Fruit fly (Drosophila melanogaster) S2 (cell line): ENCODE measurements around the gene CG34175.

ENCODE experiments used
- CG8478 ChIP-seq: fragments of >200 bp; optimal IDR thresholded peaks from 2 replicates; lab custom pipeline; 2018
- CTCF ChIP-seq, 2 experiments: fragments of >200 bp; optimal IDR thresholded peaks; 2 replicates each; lab custom pipeline; 2018

DNA sequence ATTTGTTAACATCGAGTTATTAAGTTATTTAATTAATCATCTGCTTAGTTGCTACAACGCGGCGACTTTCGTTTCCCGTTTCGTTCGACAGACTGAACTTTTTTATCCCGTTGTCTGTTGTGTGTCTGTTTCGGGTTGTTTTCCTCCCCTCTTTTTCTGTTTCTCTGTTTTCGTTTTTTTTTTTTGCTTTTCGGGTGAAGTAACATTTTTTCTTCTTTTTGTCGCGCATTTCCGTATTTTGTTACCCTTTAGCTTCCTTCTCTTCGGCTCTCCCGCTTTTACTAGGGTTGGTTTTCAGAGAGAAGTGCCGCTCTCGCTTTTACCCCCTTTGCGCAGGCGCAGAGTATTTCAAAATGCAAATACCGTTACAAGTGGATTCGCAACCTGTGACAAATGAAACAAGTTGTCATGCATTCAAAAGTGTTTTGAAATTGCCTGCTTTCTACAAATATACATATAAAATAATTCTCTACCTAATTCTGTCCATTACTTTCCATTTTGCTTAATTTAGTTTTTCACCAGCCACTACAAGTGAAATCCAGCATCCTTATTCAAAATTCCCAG lies 28.9 kb downstream of the CG34175 start, which contains the start of gene Pgant2:
- no peak for TF ChIP-seq CG8478 (lab: Kevin White, UChicago)
- no peak for TF ChIP-seq CTCF (optimal IDR thresholded peaks at IDR 0.05; lab: Kevin White, UChicago)
